Worm (Caenorhabditis elegans) whole organism, L1 larva: ENCODE data around the gene attf-2.

Source experiments
- C16A3.4 ChIP-seq: fragments of 150-350 bp; optimal IDR thresholded peaks from 2 replicates; lab custom pipeline; 2014; ENCODE audit warnings: missing biosample characterization, missing genetic modification characterization
- Y116A8C.19 ChIP-seq: sonication (generic microtip); optimal IDR thresholded peaks from 2 replicates; lab custom pipeline; 2016; ENCODE audit warnings: missing compliant biosample characterization, missing genetic modification characterization, borderline replicate concordance
- ceh-88 ChIP-seq: fragments of 200-800 bp; sonication (Bioruptor generic); IDR thresholded peaks from 2 replicates; pipeline ENCODE4 v1.3.6; 2022; ENCODE audit warnings: missing genetic modification characterization, missing compliant biosample characterization
- ceh-90 ChIP-seq: sonication (generic microtip); optimal IDR thresholded peaks from 2 replicates; lab custom pipeline; 2016; ENCODE audit warnings: missing genetic modification characterization, missing compliant biosample characterization
- efl-1 ChIP-seq, 4 experiments: fragments of 150-350 bp; optimal IDR thresholded peaks in 3 of 4; peaks in 1 of 4; 1 replicate in 1 of 4; 2 replicates in 3 of 4; lab custom pipeline; 2014; ENCODE audit warnings: missing biosample characterization in 2 of 4, missing genetic modification characterization in 2 of 4, missing genetic modification reagents in 2 of 4
- egl-13 ChIP-seq: sonication (generic microtip); optimal IDR thresholded peaks from 2 replicates; lab custom pipeline; 2016; ENCODE audit warnings: missing genotype, missing genetic modification reagents, missing genetic modification characterization, missing compliant biosample characterization
- elt-2 ChIP-seq: sonication (generic microtip); optimal IDR thresholded peaks from 2 replicates; lab custom pipeline; 2016; ENCODE audit warnings: missing genetic modification characterization, mild to moderate bottlenecking, inconsistent platforms, missing compliant biosample characterization, missing genetic modification reagents
- elt-3 ChIP-seq, 6 experiments: fragments of 150-350 bp in 1 of 6; sonication (generic microtip); optimal IDR thresholded peaks; 2 replicates each; lab custom pipeline; 2017 to 2018; ENCODE audit warnings: missing biosample characterization in 6 of 6, missing genetic modification characterization in 6 of 6, inconsistent platforms in 1 of 6
- fkh-4 ChIP-seq: sonication (generic microtip); optimal IDR thresholded peaks from 2 replicates; lab custom pipeline; 2016; ENCODE audit warnings: missing compliant biosample characterization, missing genetic modification characterization, borderline replicate concordance
- hlh-17 ChIP-seq: fragments of 200-800 bp; sonication (Bioruptor generic); optimal IDR thresholded peaks from 2 replicates; lab custom pipeline; 2018; ENCODE audit warnings: missing genetic modification characterization, mild to moderate bottlenecking, missing compliant biosample characterization, moderate library complexity, borderline replicate concordance
- hpl-2 ChIP-seq: fragments of 150-350 bp; optimal IDR thresholded peaks from 2 replicates; lab custom pipeline; 2014; ENCODE audit warnings: missing biosample characterization, missing genetic modification reagents, missing genetic modification characterization
- lsy-2 ChIP-seq, 2 experiments: fragments of 150-350 bp; optimal IDR thresholded peaks; 2 replicates each; lab custom pipeline; 2014; ENCODE audit warnings: missing biosample characterization in 2 of 2, missing genetic modification characterization in 2 of 2
- nhr-12 ChIP-seq: sonication (generic microtip); optimal IDR thresholded peaks from 2 replicates; lab custom pipeline; 2017; ENCODE audit warnings: missing biosample characterization, missing genetic modification characterization
- nhr-20 ChIP-seq: sonication (generic microtip); optimal IDR thresholded peaks from 2 replicates; lab custom pipeline; 2016; ENCODE audit warnings: mild to moderate bottlenecking, missing genetic modification characterization, missing compliant biosample characterization
- nhr-77 ChIP-seq: fragments of 150-350 bp; optimal IDR thresholded peaks from 2 replicates; lab custom pipeline; 2014; ENCODE audit warnings: missing biosample characterization, missing genetic modification characterization
- pag-3 ChIP-seq: sonication (generic microtip); optimal IDR thresholded peaks from 2 replicates; lab custom pipeline; 2017; ENCODE audit warnings: missing genetic modification characterization, mild to moderate bottlenecking, missing compliant biosample characterization, antibody characterized with exemption, borderline replicate concordance; ENCODE audit not compliant: insufficient read depth
- snpc-4 ChIP-seq: fragments of 150-350 bp; optimal IDR thresholded peaks from 2 replicates; lab custom pipeline; 2014; ENCODE audit warnings: missing biosample characterization, missing genetic modification characterization
- snu-23 ChIP-seq: sonication (generic microtip); optimal IDR thresholded peaks from 2 replicates; lab custom pipeline; 2016; ENCODE audit warnings: missing genetic modification characterization, missing compliant biosample characterization
- swsn-7 ChIP-seq: sonication (generic microtip); optimal IDR thresholded peaks from 2 replicates; lab custom pipeline; 2016; ENCODE audit warnings: missing genetic modification characterization, missing compliant biosample characterization
- tlp-1 ChIP-seq: fragments of 150-350 bp; optimal IDR thresholded peaks from 2 replicates; lab custom pipeline; 2014; ENCODE audit warnings: missing biosample characterization, missing genetic modification characterization
- vab-15 ChIP-seq: sonication (generic microtip); optimal IDR thresholded peaks from 2 replicates; lab custom pipeline; 2017; ENCODE audit warnings: missing genotype, mild to moderate bottlenecking, missing genetic modification characterization, missing compliant biosample characterization

attf-2 gene

DNA sequence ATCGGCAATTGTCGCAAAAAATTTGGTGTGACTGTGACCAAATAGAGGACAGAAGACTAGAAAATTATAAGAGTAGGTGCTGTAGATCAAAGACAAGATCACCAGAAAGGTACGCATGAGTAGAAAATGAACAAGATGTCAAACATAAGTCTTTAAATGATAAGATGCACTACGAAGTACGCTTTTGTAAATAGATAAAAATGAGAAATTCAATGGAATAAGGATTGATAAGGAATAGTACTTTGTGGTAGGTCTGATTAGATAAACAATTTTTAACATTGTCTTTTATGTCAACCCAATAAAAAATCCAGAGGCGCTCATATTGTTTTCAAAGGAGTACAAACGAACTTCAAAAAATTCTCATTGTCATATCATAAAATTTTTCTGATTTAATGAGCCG is 45.4 kb downstream of the attf-2 start, which contains the start of gene F10D2.8:
TSS of gene F10D2.8 (minus strand) at position 145 of the 400 bp plus-strand sequence.
- TF ChIP-seq snpc-4 (tag; lab: Kevin White, UChicago) (no peak), egl-13 (tag; lab: Kevin White, UChicago) (no peak), nhr-20 (tag; lab: Kevin White, UChicago) (peak; percentile 20), elt-2 (peak; percentile 87), ceh-90 (tag; lab: Kevin White, UChicago) (no peak), nhr-12 (no peak), elt-3 (tag; optimal IDR thresholded peaks at IDR 0.05; lab: Kevin White, UChicago) (peak in 4 of 6 experiments; percentile 4 to 77 (median 42)), ceh-88 (GFP tag; lab: Robert Waterston, UW) (no peak), nhr-77 (tag; lab: Kevin White, UChicago) (no peak), tlp-1 (peak; percentile 76)
- TF ChIP-seq, all 84 proteins: peak for 4

ce11 chrV:7147370-7147769 is 48.6 kb downstream of the attf-2 start, which contains the start of gene ugt-38:
ugt-38 (minus strand) TSS chrV:7147470.
- TF ChIP-seq C16A3.4 (tag; lab: Kevin White, UChicago) (no peak), pag-3 (no peak), snu-23 (GFP tag; lab: Kevin White, UChicago) (no peak), vab-15 (tag; lab: Kevin White, UChicago) (no peak), lsy-2 (tag; optimal IDR thresholded peaks at IDR 0.05; lab: Kevin White, UChicago) (no peak), swsn-7 (no peak), fkh-4 (tag; lab: Kevin White, UChicago) (no peak), hlh-17 (GFP tag; lab: Kevin White, UChicago) (no peak), Y116A8C.19 (tag; lab: Kevin White, UChicago) (no peak)

DNA sequence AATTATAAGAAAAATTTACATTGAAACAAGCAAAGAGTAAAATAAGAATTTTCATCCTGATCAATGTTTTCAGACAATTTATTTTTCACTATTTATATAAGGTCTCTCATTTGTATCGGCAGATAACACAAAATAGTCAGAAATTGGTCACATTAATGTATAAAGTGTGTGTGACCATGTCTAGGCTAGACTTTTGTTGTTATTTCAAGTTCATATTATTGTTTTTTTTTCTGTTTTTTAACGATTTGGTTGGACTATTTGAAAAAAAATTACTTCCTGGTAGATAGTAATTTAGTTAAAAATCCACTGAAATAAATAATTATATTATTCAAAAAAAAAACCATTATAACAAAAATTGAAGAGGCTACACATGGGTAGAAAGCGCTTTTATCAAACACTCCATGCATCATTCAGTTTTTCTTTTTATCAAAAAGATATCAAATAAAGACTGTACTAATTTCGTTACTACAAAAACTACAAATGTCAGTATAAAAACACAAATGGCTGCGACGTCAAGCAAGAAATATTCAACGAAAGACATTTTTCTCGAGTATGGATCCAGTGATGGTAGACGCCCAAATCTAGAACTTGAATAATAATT is 50.6 kb downstream of the attf-2 start, which contains the start of gene ugt-37:
TSS of gene ugt-37 (minus strand) at position 69 of the 601 bp plus-strand sequence.
- peak; percentile 14 for TF ChIP-seq elt-2
- TF ChIP-seq efl-1 (optimal IDR thresholded peaks at IDR 0.05; lab: Kevin White, UChicago): no peak
- TF ChIP-seq efl-1 (GFP tag; optimal IDR thresholded peaks at IDR 0.05 in 1 of 2; lab: Kevin White, UChicago): peak in 1 of 2 experiments; percentile 22
- TF ChIP-seq hpl-2 (GFP tag; lab: Kevin White, UChicago): no peak
- TF ChIP-seq, all 84 proteins: peak for 2
